Worm (Caenorhabditis elegans) whole organism, L2 larva: ENCODE measurements around the gene srv-21.

Source experiments
- C34F6.9 ChIP-seq: fragments of 150-350 bp; optimal IDR thresholded peaks from 2 replicates; lab custom pipeline; 2014; ENCODE audit warnings: missing biosample characterization, missing genetic modification characterization
- aly-2 ChIP-seq: fragments of 150-350 bp; optimal IDR thresholded peaks from 2 replicates; lab custom pipeline; 2014; ENCODE audit warnings: missing biosample characterization, missing genetic modification characterization
- blmp-1 ChIP-seq: sonication (generic microtip); optimal IDR thresholded peaks from 2 replicates; lab custom pipeline; 2017; ENCODE audit warnings: missing genetic modification characterization, mild to moderate bottlenecking, missing compliant biosample characterization, antibody characterized with exemption, moderate library complexity; ENCODE audit not compliant: insufficient read depth
- egl-27 ChIP-seq: sonication (generic microtip); optimal IDR thresholded peaks from 3 replicates; lab custom pipeline; 2017; ENCODE audit warnings: missing biosample characterization, missing genetic modification reagents, missing genetic modification characterization
- elt-1 ChIP-seq: fragments of 150-350 bp; optimal IDR thresholded peaks from 2 replicates; lab custom pipeline; 2014; ENCODE audit warnings: missing biosample characterization, missing genetic modification characterization
- lin-39 ChIP-seq: fragments of 150-350 bp; optimal IDR thresholded peaks from 2 replicates; lab custom pipeline; 2014; ENCODE audit warnings: missing biosample characterization, missing genetic modification reagents, missing genetic modification characterization
- lsy-2 ChIP-seq, 2 experiments: fragments of 150-350 bp in 1 of 2; sonication (generic microtip) in 1 of 2; optimal IDR thresholded peaks; 2 replicates each; lab custom pipeline; 2014 to 2017; ENCODE audit warnings: missing biosample characterization in 2 of 2, missing genetic modification characterization in 2 of 2
- mab-5 ChIP-seq: fragments of 150-350 bp; optimal IDR thresholded peaks from 2 replicates; lab custom pipeline; 2014; ENCODE audit warnings: missing biosample characterization, missing genetic modification characterization
- nhr-10 ChIP-seq: sonication (generic microtip); optimal IDR thresholded peaks from 2 replicates; lab custom pipeline; 2017; ENCODE audit warnings: missing biosample characterization, missing genetic modification characterization
- nhr-12 ChIP-seq: fragments of 150-350 bp; optimal IDR thresholded peaks from 2 replicates; lab custom pipeline; 2014; ENCODE audit warnings: missing biosample characterization, missing genetic modification characterization
- nhr-6 ChIP-seq: fragments of 150-350 bp; optimal IDR thresholded peaks from 2 replicates; lab custom pipeline; 2014; ENCODE audit warnings: missing biosample characterization, missing genetic modification characterization
- nhr-77 ChIP-seq: fragments of 150-350 bp; optimal IDR thresholded peaks from 2 replicates; lab custom pipeline; 2014; ENCODE audit warnings: missing biosample characterization, missing genetic modification characterization
- sma-3 ChIP-seq: sonication (generic microtip); optimal IDR thresholded peaks from 2 replicates; lab custom pipeline; 2016; ENCODE audit warnings: missing genetic modification reagents, missing genetic modification characterization, missing compliant biosample characterization
- ztf-11 ChIP-seq: sonication (generic microtip); optimal IDR thresholded peaks from 2 replicates; lab custom pipeline; 2017; ENCODE audit warnings: missing biosample characterization, missing genetic modification characterization

DNA sequence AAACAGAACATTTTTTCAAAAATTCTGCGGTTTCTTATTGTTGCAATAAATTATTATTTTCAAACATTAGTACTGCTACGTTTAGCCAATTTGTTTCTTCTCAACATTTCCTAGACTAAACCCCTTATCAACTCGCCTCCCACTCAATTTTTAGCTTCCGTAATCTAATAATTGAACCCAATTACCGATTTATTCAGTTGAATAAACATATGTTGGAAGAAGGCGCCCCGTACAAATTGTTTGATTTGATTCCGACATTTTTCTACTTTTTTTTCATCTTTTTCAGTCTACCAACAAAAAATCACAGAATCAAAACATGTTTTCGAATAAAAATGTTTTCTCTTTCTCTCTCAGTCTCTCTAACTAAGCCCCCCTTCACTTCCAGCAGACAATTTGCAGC lies 25.6 kb upstream of the srv-21 start:
- TF ChIP-seq blmp-1 (tag; lab: Kevin White, UChicago): no peak
- TF ChIP-seq nhr-10 (tag; lab: Kevin White, UChicago): no peak
- no peak for TF ChIP-seq mab-5 (tag; lab: Kevin White, UChicago)
- no peak for TF ChIP-seq elt-1 (tag; lab: Kevin White, UChicago)
- TF ChIP-seq nhr-6 (tag; lab: Kevin White, UChicago): no peak
- no peak for TF ChIP-seq nhr-12
- TF ChIP-seq egl-27 (tag; lab: Kevin White, UChicago): no peak
- TF ChIP-seq lin-39 (tag; lab: Kevin White, UChicago): no peak
- no peak for TF ChIP-seq ztf-11
- no peak for TF ChIP-seq nhr-77 (tag; lab: Kevin White, UChicago)
- TF ChIP-seq sma-3 (GFP tag; lab: Kevin White, UChicago): no peak
- TF ChIP-seq aly-2 (tag; lab: Kevin White, UChicago): no peak
- TF ChIP-seq lsy-2 (tag; optimal IDR thresholded peaks at IDR 0.05; lab: Kevin White, UChicago): no peak
- TF ChIP-seq C34F6.9 (tag; lab: Kevin White, UChicago): no peak
